Fruit fly (Drosophila melanogaster) whole organism, prepupa: ENCODE results near the gene CG42588.

Experiments used
- CG31627 ChIP-seq: fragments of 200-800 bp; sonication (Bioruptor generic); optimal IDR thresholded peaks from 3 replicates; lab custom pipeline; 2016; ENCODE audit warnings: missing biosample characterization, missing genetic modification characterization
- CG6792 ChIP-seq: fragments of 200-800 bp; sonication (Bioruptor generic); optimal IDR thresholded peaks from 3 replicates; lab custom pipeline; 2016; ENCODE audit warnings: missing biosample characterization, missing genetic modification characterization
- Lpt ChIP-seq: fragments of 200-800 bp; sonication (Bioruptor generic); optimal IDR thresholded peaks from 3 replicates; lab custom pipeline; 2016; ENCODE audit warnings: missing biosample characterization, missing genetic modification characterization
- eg ChIP-seq: fragments of 200-800 bp; sonication (Bioruptor generic); IDR thresholded peaks from 3 replicates; pipeline ENCODE4 v1.3.6; 2022; ENCODE audit warnings: missing biosample characterization, missing genetic modification characterization
- topi ChIP-seq: fragments of 200-800 bp; sonication (Bioruptor generic); optimal IDR thresholded peaks from 3 replicates; lab custom pipeline; 2016; ENCODE audit warnings: missing biosample characterization, missing genetic modification characterization

dm6 chr3L:12806290-12806743 is 7.7 kb upstream of the CG42588 start:
- TF ChIP-seq Lpt = peak; percentile 43
- peak; percentile 57 for TF ChIP-seq CG6792
- TF ChIP-seq topi = peak; percentile 54
- peak; percentile 25 for TF ChIP-seq CG31627 (GFP tag; lab: Kevin White, UChicago)
- TF ChIP-seq eg = peak; percentile 72; the same call in 2 of the 3 replicates
